Worm (Caenorhabditis elegans) whole organism, early embryonic: ENCODE results near the gene T20D3.6.

Source experiments
- B0310.2 ChIP-seq: sonication (generic microtip); optimal IDR thresholded peaks from 2 replicates; lab custom pipeline; 2016; ENCODE audit warnings: mild to moderate bottlenecking, missing genetic modification characterization, missing compliant biosample characterization
- F13C5.2 ChIP-seq: sonication (generic microtip); optimal IDR thresholded peaks from 2 replicates; lab custom pipeline; 2017; ENCODE audit warnings: mild to moderate bottlenecking, missing genetic modification characterization, inconsistent platforms, missing compliant biosample characterization
- ama-1 ChIP-seq: fragments of 150-350 bp; optimal IDR thresholded peaks from 2 replicates; lab custom pipeline; 2014
- ceh-13 ChIP-seq: fragments of 200-800 bp; sonication (Bioruptor generic); optimal IDR thresholded peaks from 2 replicates; lab custom pipeline; 2018; ENCODE audit warnings: mild to moderate bottlenecking, missing genetic modification characterization, missing compliant biosample characterization
- ets-7 ChIP-seq: sonication (generic microtip); optimal IDR thresholded peaks from 2 replicates; lab custom pipeline; 2016; ENCODE audit warnings: missing genotype, missing genetic modification characterization, missing compliant biosample characterization
- flt-1 ChIP-seq: fragments of 200-800 bp; sonication (Bioruptor generic); IDR thresholded peaks from 2 replicates; pipeline ENCODE4 v1.3.6; 2022; ENCODE audit warnings: missing genetic modification characterization, missing compliant biosample characterization
- hmg-4 ChIP-seq: fragments of 200-800 bp; sonication (Bioruptor generic); optimal IDR thresholded peaks from 2 replicates; lab custom pipeline; 2018; ENCODE audit warnings: mild to moderate bottlenecking, missing genetic modification characterization, missing compliant biosample characterization
- sea-1 ChIP-seq: fragments of 200-800 bp; sonication (Bioruptor generic); conservative IDR thresholded peaks from 2 replicates; pipeline ENCODE4 v1.3.6; 2022; ENCODE audit warnings: missing genetic modification characterization, missing compliant biosample characterization
- tra-4 ChIP-seq: sonication (generic microtip); optimal IDR thresholded peaks from 2 replicates; lab custom pipeline; 2017; ENCODE audit warnings: missing genetic modification characterization, missing compliant biosample characterization

- no peak for TF ChIP-seq ama-1 (lab: Kevin White, UChicago)
- TF ChIP-seq tra-4 (tag; lab: Kevin White, UChicago): no peak
- no peak for TF ChIP-seq B0310.2
- no peak for TF ChIP-seq F13C5.2 (tag; lab: Kevin White, UChicago)
- TF ChIP-seq flt-1 (GFP tag; lab: Robert Waterston, UW): no peak
- no peak for TF ChIP-seq ets-7 (tag; lab: Kevin White, UChicago)
- TF ChIP-seq sea-1: no peak
- no peak for TF ChIP-seq hmg-4 (GFP tag; lab: Kevin White, UChicago)
- TF ChIP-seq ceh-13 (GFP tag; lab: Kevin White, UChicago): no peak
Observed at ce11 chrIV:9343102-9343599, 4.0 kb upstream of the T20D3.6 start, which contains the start of gene pigc-1.
